Fruit fly (Drosophila melanogaster): ENCODE data around the gene CG11555.

CG11555 gene

DNA sequence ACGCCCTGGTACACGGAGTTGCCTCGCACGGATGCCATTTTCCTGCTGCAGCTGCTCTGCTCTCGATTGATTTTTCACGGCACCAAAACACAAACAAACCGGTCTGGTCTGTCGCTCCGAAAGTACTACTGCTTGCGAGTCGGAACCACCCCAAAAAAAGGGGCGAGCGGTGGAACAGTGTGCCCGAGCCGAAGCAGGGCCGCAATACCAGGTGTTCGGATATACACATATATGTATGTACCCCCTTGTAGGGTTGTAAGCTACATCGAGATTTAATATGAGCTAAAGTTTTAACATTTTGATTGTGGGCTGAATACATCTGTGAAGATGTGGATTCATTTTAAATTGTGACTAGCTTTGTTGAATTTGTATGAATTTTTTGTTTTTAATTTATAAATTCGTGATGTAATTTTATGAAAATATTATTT lies 12.0 kb downstream of the CG11555 start (continued):
- TF ChIP-seq Optix (GFP tag; IDR thresholded peaks at IDR 0.05) (no peak), CG10543 (GFP tag; optimal IDR thresholded peaks at IDR 0.05) (peak; percentile 35), CG6689 (GFP tag; IDR thresholded peaks at IDR 0.05) (peak; percentile 83), ATbp (GFP tag; optimal IDR thresholded peaks at IDR 0.05) (peak; percentile 43), Pdp1 (GFP tag; optimal IDR thresholded peaks at IDR 0.05) (peak; percentile 23 to 26), dysf (GFP tag; IDR thresholded peaks at IDR 0.05) (0 out of 3 replicates have a peak, but pooled peaks have one; percentile 42), CG12744 (GFP tag; optimal IDR thresholded peaks at IDR 0.05) (no peak), gsb (GFP tag; IDR thresholded peaks at IDR 0.05) (0 out of 2 replicates have a peak, but pooled peaks have one; percentile 41), crol (GFP tag; IDR thresholded peaks at IDR 0.05) (peak; percentile 52; the same call in 1 of the 2 replicates), otp (GFP tag; IDR thresholded peaks at IDR 0.05) (peak; percentile 31; the same call in 1 of the 3 replicates), CG15073 (GFP tag; optimal IDR thresholded peaks at IDR 0.05) (no peak), yki (optimal IDR thresholded peaks at IDR 0.05) (no peak), zen (tag; optimal IDR thresholded peaks at IDR 0.05) (peak; percentile 12), CG11456 (GFP tag; IDR thresholded peaks at IDR 0.05) (0 out of 3 replicates have a peak, but pooled peaks have one; percentile 68), zfh2 (GFP tag; optimal IDR thresholded peaks at IDR 0.05) (peak; percentile 47), chm (GFP tag; IDR thresholded peaks at IDR 0.05) (peak; percentile 65), Ptx1 (GFP tag; IDR thresholded peaks at IDR 0.05) (peak; percentile 45; the same call in 1 of the 2 replicates), CG7745 (tag; optimal IDR thresholded peaks at IDR 0.05) (no peak), CG11247 (GFP tag; IDR thresholded peaks at IDR 0.05) (no peak), org-1 (GFP tag; optimal IDR thresholded peaks at IDR 0.05) (no peak), lilli (GFP tag; optimal IDR thresholded peaks at IDR 0.05) (peak; percentile 70), CG7786 (GFP tag; optimal IDR thresholded peaks at IDR 0.05) (peak; percentile 29), Gug (GFP tag; IDR thresholded peaks at IDR 0.05) (no peak), CG18599 (GFP tag; optimal IDR thresholded peaks at IDR 0.05) (peak; percentile 70), CG2120 (GFP tag; optimal IDR thresholded peaks at IDR 0.05) (peak; percentile 71), CG5953 (GFP tag; IDR thresholded peaks at IDR 0.05) (0 out of 2 replicates have a peak, but pooled peaks have one; percentile 29), CG7271 (tag; optimal IDR thresholded peaks at IDR 0.05) (no peak), CG5180 (GFP tag; optimal IDR thresholded peaks at IDR 0.05) (peak; percentile 69), nmo (GFP tag; optimal IDR thresholded peaks at IDR 0.05) (peak; percentile 46), CG4854 (GFP tag; optimal IDR thresholded peaks at IDR 0.05) (no peak), schlank (tag; optimal IDR thresholded peaks at IDR 0.05) (no peak), repo (GFP tag; optimal IDR thresholded peaks at IDR 0.05) (no peak), Trl (optimal IDR thresholded peaks at IDR 0.05) (no peak), Trl (GFP tag; optimal IDR thresholded peaks at IDR 0.05) (peak; percentile 54), Deaf1 (tag; optimal IDR thresholded peaks at IDR 0.05) (peak; percentile 70), CG3847 (GFP tag; IDR thresholded peaks at IDR 0.05) (peak; percentile 52), CG4328 (GFP tag; optimal IDR thresholded peaks at IDR 0.05) (peak; percentile 24), CG17802 (tag; optimal IDR thresholded peaks at IDR 0.05) (peak; percentile 25), CG3281 (GFP tag; optimal IDR thresholded peaks at IDR 0.05) (peak; percentile 65), CHES-1-like (GFP tag; optimal IDR thresholded peaks at IDR 0.05) (peak; percentile 62), Stat92E (GFP tag; optimal IDR thresholded peaks at IDR 0.05) (peak in 1 of 3 experiments; percentile 56), abd-A (tag; optimal IDR thresholded peaks at IDR 0.05) (peak; percentile 5), shn (GFP tag; optimal IDR thresholded peaks at IDR 0.05) (peak; percentile 50), unc-4 (GFP tag; IDR thresholded peaks at IDR 0.05; ENCODE audit: partially characterized antibody) (peak; percentile 43; the same call in 1 of the 2 replicates), slbo (GFP tag; IDR thresholded peaks at IDR 0.05) (peak; percentile 61), sr (GFP tag; IDR thresholded peaks at IDR 0.05) (peak; percentile 31; the same call in 1 of the 3 replicates), dimm (GFP tag; IDR thresholded peaks at IDR 0.05) (no peak), mam (GFP tag; optimal IDR thresholded peaks at IDR 0.05) (peak; percentile 42), bbx (GFP tag; IDR thresholded peaks at IDR 0.05; ENCODE audit: partially characterized antibody) (peak; percentile 61; the same call in 1 of the 2 replicates), Hr39 (optimal IDR thresholded peaks at IDR 0.05) (no peak), sug (tag; optimal IDR thresholded peaks at IDR 0.05) (peak; percentile 63)
